Fruit fly (Drosophila melanogaster) whole organism, adult: ENCODE results near the gene edin.

ENCODE experiments used
- CG11617 ChIP-seq: fragments of 200-800 bp; sonication (Bioruptor generic); optimal IDR thresholded peaks from 2 replicates; lab custom pipeline; 2017; ENCODE audit warnings: mild to moderate bottlenecking, missing biosample characterization, missing genetic modification reagents, missing genetic modification characterization
- CG12768 ChIP-seq: fragments of 200-800 bp; sonication (Bioruptor generic); optimal IDR thresholded peaks from 2 replicates; lab custom pipeline; 2017; ENCODE audit warnings: missing biosample characterization, missing genetic modification characterization, mild to moderate bottlenecking, moderate library complexity, missing genetic modification reagents
- CG14711 ChIP-seq: fragments of 200-800 bp; sonication (Bioruptor generic); optimal IDR thresholded peaks from 2 replicates; lab custom pipeline; 2018; ENCODE audit warnings: missing biosample characterization, mild to moderate bottlenecking, missing genetic modification characterization, moderate library complexity
- CG1620 ChIP-seq: fragments of 200-800 bp; sonication (Bioruptor generic); optimal IDR thresholded peaks from 2 replicates; lab custom pipeline; 2016; ENCODE audit warnings: missing biosample characterization, missing genetic modification characterization
- CG33017 ChIP-seq: fragments of 200-800 bp; sonication (Bioruptor generic); optimal IDR thresholded peaks from 2 replicates; lab custom pipeline; 2018; ENCODE audit warnings: missing biosample characterization, mild to moderate bottlenecking, missing genetic modification characterization, moderate library complexity
- CG5204 ChIP-seq: fragments of 200-800 bp; sonication (Bioruptor generic); optimal IDR thresholded peaks from 2 replicates; lab custom pipeline; 2016; ENCODE audit warnings: missing biosample characterization, missing genetic modification characterization
- CG7045 ChIP-seq: fragments of 200-800 bp; sonication (Bioruptor generic); optimal IDR thresholded peaks from 2 replicates; lab custom pipeline; 2017; ENCODE audit warnings: missing biosample characterization, mild to moderate bottlenecking, missing genetic modification characterization
- CG7101 ChIP-seq: fragments of 200-800 bp; sonication (Bioruptor generic); optimal IDR thresholded peaks from 2 replicates; lab custom pipeline; 2018; ENCODE audit warnings: missing biosample characterization, mild to moderate bottlenecking, missing genetic modification characterization, moderate library complexity
- Clk ChIP-seq: fragments of 200-800 bp; sonication (Bioruptor generic); optimal IDR thresholded peaks from 2 replicates; lab custom pipeline; 2017; ENCODE audit warnings: missing biosample characterization, missing genetic modification characterization
- Crg-1 ChIP-seq: fragments of 200-800 bp; sonication (Bioruptor generic); optimal IDR thresholded peaks from 2 replicates; lab custom pipeline; 2016; ENCODE audit warnings: missing biosample characterization, missing genetic modification characterization
- Hr96 ChIP-seq: fragments of 200-800 bp; sonication (Bioruptor generic); optimal IDR thresholded peaks from 2 replicates; lab custom pipeline; 2016; ENCODE audit warnings: missing biosample characterization, missing genetic modification characterization
- Mnt ChIP-seq: fragments of 200-800 bp; sonication (Bioruptor generic); optimal IDR thresholded peaks from 2 replicates; lab custom pipeline; 2016; ENCODE audit warnings: missing biosample characterization, mild to moderate bottlenecking, missing genetic modification characterization
- bab1 ChIP-seq: fragments of 200-800 bp; sonication (Bioruptor generic); optimal IDR thresholded peaks from 3 replicates; lab custom pipeline; 2019; ENCODE audit warnings: missing biosample characterization, mild to moderate bottlenecking, missing genetic modification characterization, moderate library complexity
- cic ChIP-seq: fragments of 200-800 bp; sonication (Bioruptor generic); optimal IDR thresholded peaks from 2 replicates; lab custom pipeline; 2017; ENCODE audit warnings: missing biosample characterization, mild to moderate bottlenecking, missing genetic modification characterization, moderate library complexity
- cnc ChIP-seq, 2 experiments: fragments of >200 bp; optimal IDR thresholded peaks; 2 replicates each; lab custom pipeline; 2017
- kay ChIP-seq: fragments of 200-800 bp; sonication (Bioruptor generic); peaks from one replicate; lab custom pipeline; 2016; ENCODE audit warnings: missing biosample characterization, missing genetic modification characterization, borderline replicate concordance
- ovo ChIP-seq: fragments of 200-800 bp; sonication (Bioruptor generic); optimal IDR thresholded peaks from 2 replicates; lab custom pipeline; 2016; ENCODE audit warnings: missing biosample characterization, missing genetic modification characterization
- pad ChIP-seq: fragments of 200-800 bp; sonication (Bioruptor generic); optimal IDR thresholded peaks from 3 replicates; lab custom pipeline; 2017; ENCODE audit warnings: missing biosample characterization, missing genetic modification characterization, mild to moderate bottlenecking, moderate library complexity, missing genetic modification reagents
- tj ChIP-seq: fragments of 200-800 bp; sonication (Bioruptor generic); optimal IDR thresholded peaks from 3 replicates; lab custom pipeline; 2017; ENCODE audit warnings: missing biosample characterization, mild to moderate bottlenecking, missing genetic modification characterization, moderate library complexity
- toe ChIP-seq: fragments of 200-800 bp; sonication (Bioruptor generic); optimal IDR thresholded peaks from 2 replicates; lab custom pipeline; 2016; ENCODE audit warnings: missing biosample characterization, missing genetic modification characterization

Gene edin

DNA sequence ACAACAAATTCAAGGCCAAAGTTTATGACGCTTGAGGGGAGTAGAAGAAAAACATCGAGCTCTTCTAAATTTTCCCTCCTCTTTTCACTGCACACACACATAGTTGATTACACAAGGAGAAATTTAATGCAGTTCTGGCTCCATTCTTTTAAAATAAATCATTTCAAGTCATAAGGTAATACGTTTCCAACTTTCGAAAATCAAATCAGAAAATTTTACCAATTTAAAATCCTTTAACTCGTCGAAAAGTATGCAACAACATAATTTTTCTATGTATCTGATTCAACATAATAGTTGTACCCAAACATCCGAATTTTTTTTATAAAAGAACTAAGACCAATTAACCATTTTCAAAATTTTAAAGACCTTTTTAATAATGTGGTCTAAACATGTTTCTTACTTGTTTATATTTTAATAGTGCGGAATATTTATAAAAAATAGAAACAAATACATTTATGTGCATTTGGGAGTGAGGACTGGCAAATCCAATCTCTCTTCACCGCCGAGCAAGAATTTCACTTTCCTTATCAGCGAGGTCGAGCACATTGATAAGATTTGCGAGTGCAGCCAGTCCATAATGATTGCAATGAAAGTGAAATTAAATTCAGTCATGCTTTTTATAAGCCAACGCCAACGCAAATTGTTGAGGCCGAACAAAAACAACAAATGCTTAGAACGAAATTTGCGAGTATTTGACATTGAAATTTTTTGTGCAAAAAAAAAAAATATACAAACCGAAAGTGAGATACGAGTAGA is 11.5 kb downstream of the edin start:
- TF ChIP-seq tj: no peak
- TF ChIP-seq ovo: no peak
- TF ChIP-seq pad: no peak
- TF ChIP-seq Clk (GFP tag; lab: Kevin White, UChicago): no peak

- no peak for TF ChIP-seq Hr96 (GFP tag; lab: Kevin White, UChicago)
- TF ChIP-seq CG1620 (GFP tag; lab: Kevin White, UChicago): no peak
- TF ChIP-seq CG33017 (tag; lab: Kevin White, UChicago): no peak
- no peak for TF ChIP-seq CG12768 (GFP tag; lab: Kevin White, UChicago)
- no peak for TF ChIP-seq kay
- TF ChIP-seq Crg-1: no peak
- no peak for TF ChIP-seq cnc (optimal IDR thresholded peaks at IDR 0.05; lab: Kevin White, UChicago)
- TF ChIP-seq cic (GFP tag; lab: Kevin White, UChicago): no peak
- no peak for TF ChIP-seq CG5204 (GFP tag; lab: Kevin White, UChicago)
- no peak for TF ChIP-seq CG7101 (tag; lab: Kevin White, UChicago)
- no peak for TF ChIP-seq CG7045 (GFP tag; lab: Kevin White, UChicago)
- no peak for TF ChIP-seq Clk (GFP tag; lab: Kevin White, UChicago)
Observed at dm6 chr3L:17506830-17507229, 12.2 kb downstream of the edin start.

- TF ChIP-seq CG1620 (GFP tag; lab: Kevin White, UChicago): no peak
- TF ChIP-seq CG7045 (GFP tag; lab: Kevin White, UChicago): no peak
- TF ChIP-seq cnc (optimal IDR thresholded peaks at IDR 0.05; lab: Kevin White, UChicago): no peak
- no peak for TF ChIP-seq CG11617 (GFP tag; lab: Kevin White, UChicago)
- no peak for TF ChIP-seq CG12768 (GFP tag; lab: Kevin White, UChicago)
- TF ChIP-seq bab1 (GFP tag; lab: Kevin White, UChicago): no peak
- no peak for TF ChIP-seq Crg-1
- TF ChIP-seq Mnt (GFP tag; lab: Kevin White, UChicago): no peak
- TF ChIP-seq pad: no peak
- no peak for TF ChIP-seq CG33017 (tag; lab: Kevin White, UChicago)
- no peak for TF ChIP-seq Clk (GFP tag; lab: Kevin White, UChicago)
- no peak for TF ChIP-seq CG14711
- TF ChIP-seq CG5204 (GFP tag; lab: Kevin White, UChicago): no peak
- no peak for TF ChIP-seq toe (GFP tag; lab: Kevin White, UChicago)
- TF ChIP-seq cic (GFP tag; lab: Kevin White, UChicago): no peak
- no peak for TF ChIP-seq ovo
Observed at dm6 chr3L:17513492-17513891, 18.8 kb downstream of the edin start.

DNA sequence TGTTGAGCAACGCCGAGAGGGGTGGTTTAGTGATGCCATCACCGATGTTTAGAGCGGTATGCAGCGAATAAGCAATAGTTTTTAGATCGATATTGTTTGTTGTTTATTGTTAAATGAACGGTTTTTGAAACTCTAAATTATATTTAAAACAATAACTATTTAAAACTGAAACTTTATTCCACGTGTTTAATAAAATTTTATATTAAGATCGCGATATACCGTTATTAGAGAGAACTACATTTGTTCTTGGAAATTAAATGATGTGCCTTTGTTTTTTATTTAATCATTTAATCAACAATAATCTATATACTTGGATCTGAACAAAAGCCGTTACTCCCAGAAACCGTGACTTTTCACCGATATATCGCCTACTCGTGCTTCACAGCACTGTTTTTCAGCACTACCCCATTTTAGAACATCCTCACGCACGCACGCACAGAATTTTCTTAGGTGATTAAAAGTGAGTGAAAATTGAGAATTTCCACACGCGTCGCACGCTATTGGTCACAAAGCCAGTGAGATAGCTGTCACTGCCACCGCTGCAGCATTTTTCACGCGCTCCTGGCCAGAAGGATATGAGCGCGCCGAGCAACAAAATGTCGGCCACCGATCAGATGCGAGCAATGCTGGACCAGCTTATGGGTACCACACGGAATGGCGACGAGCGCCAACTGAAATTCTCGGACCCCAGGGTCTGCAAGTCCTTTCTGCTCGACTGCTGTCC is 19.4 kb downstream of the edin start, which contains the start of the genes U4-U6-60K and CG7564:
U4-U6-60K (minus strand) TSS at position 20 of the 724 bp plus-strand sequence.
CG7564 (plus strand) TSS at position 406 of the 724 bp plus-strand sequence.
- TF ChIP-seq pad (peak; percentile 80), CG7101 (tag; lab: Kevin White, UChicago) (peak; percentile 68), CG33017 (tag; lab: Kevin White, UChicago) (peak; percentile 28), CG11617 (GFP tag; lab: Kevin White, UChicago) (peak; percentile 74), bab1 (GFP tag; lab: Kevin White, UChicago) (peak; percentile 6), CG12768 (GFP tag; lab: Kevin White, UChicago) (peak; percentile 62), cnc (optimal IDR thresholded peaks at IDR 0.05; lab: Kevin White, UChicago) (no peak), Clk (GFP tag; lab: Kevin White, UChicago) (peak; percentile 79), Mnt (GFP tag; lab: Kevin White, UChicago) (peak; percentile 64), CG14711 (peak; percentile 57), tj (peak; percentile 52), toe (GFP tag; lab: Kevin White, UChicago) (peak; percentile 77), CG1620 (GFP tag; lab: Kevin White, UChicago) (peak; percentile 81), cic (GFP tag; lab: Kevin White, UChicago) (no peak), kay (no peak), Hr96 (GFP tag; lab: Kevin White, UChicago) (peak; percentile 64), ovo (peak; percentile 77), CG7045 (GFP tag; lab: Kevin White, UChicago) (peak; percentile 54), CG5204 (GFP tag; lab: Kevin White, UChicago) (peak; percentile 68), Crg-1 (peak; percentile 81)

dm6 chr3L:17529511-17530194 is 35.0 kb downstream of the edin start, which contains the start of the genes Edc3 and Nedd4:
TSS of gene Edc3 (minus strand) at chr3L:17529861.
TSS of gene Nedd4 (plus strand) at chr3L:17530081.
- TF ChIP-seq CG14711 (peak; percentile 19), CG7045 (GFP tag; lab: Kevin White, UChicago) (peak; percentile 17), CG11617 (GFP tag; lab: Kevin White, UChicago) (peak; percentile 47), CG7101 (tag; lab: Kevin White, UChicago) (peak; percentile 36), Crg-1 (peak; percentile 23), tj (no peak), ovo (no peak), cnc (optimal IDR thresholded peaks at IDR 0.05; lab: Kevin White, UChicago) (no peak), CG12768 (GFP tag; lab: Kevin White, UChicago) (no peak), cic (GFP tag; lab: Kevin White, UChicago) (peak; percentile 7), Mnt (GFP tag; lab: Kevin White, UChicago) (peak; percentile 52)
